Fruit fly (Drosophila melanogaster) whole organism, embryonic: Measurements from ENCODE around the gene CG10584.
A peak's percentile ranks its signal among the peaks of the same experiment; 100 is the strongest.

Source experiments
- CG11560 ChIP-seq: fragments of 200-800 bp; sonication (Bioruptor generic); IDR thresholded peaks from 3 replicates; pipeline ENCODE4 v1.3.6; 2022; ENCODE audit warnings: missing biosample characterization, missing genetic modification characterization
- CG12299 ChIP-seq: fragments of 200-800 bp; sonication (Bioruptor generic); optimal IDR thresholded peaks from 2 replicates; lab custom pipeline; 2018; ENCODE audit warnings: missing biosample characterization, mild to moderate bottlenecking, missing genetic modification characterization
- CG12659 ChIP-seq: fragments of 200-800 bp; sonication (Bioruptor generic); optimal IDR thresholded peaks from 3 replicates; lab custom pipeline; 2017; ENCODE audit warnings: mild to moderate bottlenecking, missing biosample characterization, missing genetic modification reagents, missing genetic modification characterization
- CG14050 ChIP-seq: fragments of 200-800 bp; sonication (Bioruptor generic); IDR thresholded peaks from 3 replicates; pipeline ENCODE4 v1.3.6; 2022; ENCODE audit warnings: missing biosample characterization, missing genetic modification characterization
- CG14710 ChIP-seq: fragments of 200-800 bp; sonication (Bioruptor generic); optimal IDR thresholded peaks from 3 replicates; lab custom pipeline; 2019; ENCODE audit warnings: missing biosample characterization, mild to moderate bottlenecking, missing genetic modification characterization, moderate library complexity
- CG15514 ChIP-seq: fragments of 200-800 bp; sonication (Bioruptor generic); optimal IDR thresholded peaks from 3 replicates; lab custom pipeline; 2017; ENCODE audit warnings: missing biosample characterization, missing genetic modification characterization, mild to moderate bottlenecking, moderate library complexity, missing genetic modification reagents
- CG16863 ChIP-seq: fragments of 200-800 bp; sonication (Bioruptor generic); optimal IDR thresholded peaks from 3 replicates; lab custom pipeline; 2016; ENCODE audit warnings: missing biosample characterization, missing genetic modification characterization
- CG17359 ChIP-seq: fragments of 200-800 bp; sonication (Bioruptor generic); optimal IDR thresholded peaks from 3 replicates; lab custom pipeline; 2018; ENCODE audit warnings: missing biosample characterization, mild to moderate bottlenecking, missing genetic modification characterization, moderate library complexity
- CG18262 ChIP-seq: fragments of 200-800 bp; optimal IDR thresholded peaks from 3 replicates; lab custom pipeline; 2019; ENCODE audit warnings: missing biosample characterization, mild to moderate bottlenecking, missing genetic modification characterization, moderate library complexity
- CG30020 ChIP-seq: fragments of 200-800 bp; optimal IDR thresholded peaks from 2 replicates; lab custom pipeline; 2019; ENCODE audit warnings: missing biosample characterization, mild to moderate bottlenecking, missing genetic modification characterization, moderate library complexity
- CG3163 ChIP-seq: fragments of 200-800 bp; sonication (Bioruptor generic); optimal IDR thresholded peaks from 3 replicates; lab custom pipeline; 2016; ENCODE audit warnings: missing biosample characterization, missing genetic modification characterization
- CG32767 ChIP-seq: fragments of 200-800 bp; sonication (Bioruptor generic); IDR thresholded peaks from 2 replicates; pipeline ENCODE4 v1.3.6; 2022; ENCODE audit warnings: missing biosample characterization, missing genetic modification characterization
- CG4730 ChIP-seq: fragments of 200-800 bp; sonication (Bioruptor generic); IDR thresholded peaks from 2 replicates; pipeline ENCODE4 v1.3.6; 2022; ENCODE audit warnings: missing biosample characterization, missing genetic modification characterization
- CG4820 ChIP-seq: fragments of 200-800 bp; sonication (Bioruptor generic); optimal IDR thresholded peaks from 3 replicates; lab custom pipeline; 2016; ENCODE audit warnings: missing biosample characterization, missing genetic modification characterization
- CG7357 ChIP-seq: fragments of 200-800 bp; sonication (Bioruptor generic); IDR thresholded peaks from 3 replicates; pipeline ENCODE4 v1.3.6; 2022; ENCODE audit warnings: missing biosample characterization, missing genetic modification characterization
- CG7372 ChIP-seq: fragments of 200-800 bp; sonication (Bioruptor generic); IDR thresholded peaks from 2 replicates; pipeline ENCODE4 v1.3.6; 2022; ENCODE audit warnings: missing biosample characterization, missing genetic modification characterization
- CG8281 ChIP-seq: fragments of 200-800 bp; sonication (Bioruptor generic); optimal IDR thresholded peaks from 2 replicates; lab custom pipeline; 2018; ENCODE audit warnings: missing biosample characterization, mild to moderate bottlenecking, missing genetic modification characterization, moderate library complexity
- H2.0 ChIP-seq: fragments of 200-800 bp; sonication (Bioruptor generic); IDR thresholded peaks from 2 replicates; pipeline ENCODE4 v1.3.6; 2022; ENCODE audit warnings: missing biosample characterization, missing genetic modification characterization
- HLH3B ChIP-seq: fragments of 200-800 bp; sonication (Bioruptor generic); IDR thresholded peaks from 2 replicates; pipeline ENCODE4 v1.3.6; 2022; ENCODE audit warnings: missing biosample characterization, missing genetic modification characterization
- HLHmδ ChIP-seq: fragments of 200-800 bp; sonication (Bioruptor generic); optimal IDR thresholded peaks from 2 replicates; lab custom pipeline; 2018; ENCODE audit warnings: missing biosample characterization, mild to moderate bottlenecking, missing genetic modification characterization, moderate library complexity
- Meics ChIP-seq: fragments of 200-800 bp; sonication (Bioruptor generic); optimal IDR thresholded peaks from 2 replicates; lab custom pipeline; 2017; ENCODE audit warnings: missing biosample characterization, mild to moderate bottlenecking, missing genetic modification characterization
- Myb ChIP-seq: fragments of 200-800 bp; sonication (Bioruptor generic); optimal IDR thresholded peaks from 2 replicates; lab custom pipeline; 2016; ENCODE audit warnings: missing biosample characterization, missing genetic modification characterization
- Opbp ChIP-seq: fragments of 200-800 bp; sonication (Bioruptor generic); IDR thresholded peaks from 3 replicates; pipeline ENCODE4 v1.3.6; 2022; ENCODE audit warnings: missing biosample characterization, missing genetic modification characterization; ENCODE audit not compliant: partially characterized antibody
- Ssrp ChIP-seq: fragments of 200-800 bp; sonication (Bioruptor generic); optimal IDR thresholded peaks from 2 replicates; lab custom pipeline; 2018; ENCODE audit warnings: missing biosample characterization, mild to moderate bottlenecking, missing genetic modification characterization, moderate library complexity
- ash1 ChIP-seq: fragments of 200-800 bp; sonication (Bioruptor generic); optimal IDR thresholded peaks from 2 replicates; lab custom pipeline; 2018; ENCODE audit warnings: missing biosample characterization, mild to moderate bottlenecking, missing genetic modification characterization
- bigmax ChIP-seq: fragments of 200-800 bp; sonication (Bioruptor generic); optimal IDR thresholded peaks from 2 replicates; lab custom pipeline; 2018; ENCODE audit warnings: missing biosample characterization, mild to moderate bottlenecking, missing genetic modification characterization
- btn ChIP-seq: fragments of 200-800 bp; sonication (Bioruptor generic); optimal IDR thresholded peaks from 2 replicates; lab custom pipeline; 2016; ENCODE audit warnings: missing biosample characterization, missing genetic modification characterization
- cad ChIP-seq: fragments of >200 bp; optimal IDR thresholded peaks from 2 replicates; lab custom pipeline; 2017; ENCODE audit warnings: missing biosample characterization, missing genetic modification characterization
- da ChIP-seq: fragments of 200-800 bp; sonication (Bioruptor generic); optimal IDR thresholded peaks from 2 replicates; lab custom pipeline; 2016; ENCODE audit warnings: missing biosample characterization, missing genetic modification characterization
- ems ChIP-seq: fragments of 200-800 bp; sonication (Bioruptor generic); optimal IDR thresholded peaks from 3 replicates; lab custom pipeline; 2016; ENCODE audit warnings: missing biosample characterization, missing genetic modification characterization
- fu2 ChIP-seq: fragments of 200-800 bp; sonication (Bioruptor generic); optimal IDR thresholded peaks from 2 replicates; lab custom pipeline; 2016; ENCODE audit warnings: missing biosample characterization, missing genetic modification characterization
- gt ChIP-seq: fragments of 200-800 bp; sonication (Bioruptor generic); IDR thresholded peaks from 2 replicates; pipeline ENCODE4 v1.3.6; 2022; ENCODE audit warnings: missing biosample characterization, missing genetic modification characterization
- hth ChIP-seq: fragments of >200 bp; optimal IDR thresholded peaks from 2 replicates; lab custom pipeline; 2017; ENCODE audit warnings: inconsistent platforms
- insv ChIP-seq, 2 experiments: fragments of 200-800 bp; sonication (Bioruptor generic); optimal IDR thresholded peaks; 3 replicates each; lab custom pipeline; 2016 to 2018; ENCODE audit warnings: missing biosample characterization in 2 of 2, missing genetic modification characterization in 2 of 2
- knrl ChIP-seq: fragments of 200-800 bp; sonication (Bioruptor generic); IDR thresholded peaks from 3 replicates; pipeline ENCODE4 v1.3.6; 2022; ENCODE audit warnings: missing biosample characterization, missing genetic modification characterization; ENCODE audit not compliant: partially characterized antibody
- lmd ChIP-seq: fragments of 200-800 bp; sonication (Bioruptor generic); IDR thresholded peaks from 2 replicates; pipeline ENCODE4 v1.3.6; 2022; ENCODE audit warnings: missing biosample characterization, missing genetic modification characterization
- pfk ChIP-seq: fragments of 200-800 bp; sonication (Bioruptor generic); optimal IDR thresholded peaks from 2 replicates; lab custom pipeline; 2018; ENCODE audit warnings: missing biosample characterization, mild to moderate bottlenecking, missing genetic modification characterization, moderate library complexity
- phol ChIP-seq: fragments of 200-800 bp; sonication (Bioruptor generic); optimal IDR thresholded peaks from 3 replicates; lab custom pipeline; 2018; ENCODE audit warnings: missing biosample characterization, mild to moderate bottlenecking, missing genetic modification characterization, moderate library complexity
- pros ChIP-seq: fragments of 200-800 bp; sonication (Bioruptor generic); optimal IDR thresholded peaks from 3 replicates; lab custom pipeline; 2019; ENCODE audit warnings: missing biosample characterization, mild to moderate bottlenecking, missing genetic modification characterization, moderate library complexity
- psq ChIP-seq: fragments of 200-800 bp; sonication (Bioruptor generic); optimal IDR thresholded peaks from 2 replicates; lab custom pipeline; 2017; ENCODE audit warnings: missing biosample characterization, missing genetic modification characterization
- rib ChIP-seq: fragments of 200-800 bp; sonication (Bioruptor generic); IDR thresholded peaks from 2 replicates; pipeline ENCODE4 v1.3.6; 2022; ENCODE audit warnings: missing biosample characterization, missing genetic modification characterization
- run ChIP-seq: fragments of 200-800 bp; sonication (Bioruptor generic); optimal IDR thresholded peaks from 3 replicates; lab custom pipeline; 2018; ENCODE audit warnings: missing biosample characterization, mild to moderate bottlenecking, missing genetic modification characterization
- sqz ChIP-seq: fragments of 200-800 bp; sonication (Bioruptor generic); optimal IDR thresholded peaks from 3 replicates; lab custom pipeline; 2018; ENCODE audit warnings: missing biosample characterization, mild to moderate bottlenecking, missing genetic modification characterization
- toy ChIP-seq: fragments of 200-800 bp; sonication (Bioruptor generic); IDR thresholded peaks from 2 replicates; pipeline ENCODE4 v1.3.6; 2022; ENCODE audit warnings: missing biosample characterization, missing genetic modification characterization
- trh ChIP-seq: fragments of 200-800 bp; sonication (Bioruptor generic); optimal IDR thresholded peaks from 2 replicates; lab custom pipeline; 2016; ENCODE audit warnings: missing biosample characterization, missing genetic modification characterization
- ttk ChIP-seq: fragments of 200-800 bp; sonication (Bioruptor generic); IDR thresholded peaks from 2 replicates; pipeline ENCODE4 v2.1.2; 2022; ENCODE audit warnings: missing biosample characterization, missing genetic modification characterization
- tup ChIP-seq: fragments of 200-800 bp; sonication (Bioruptor generic); optimal IDR thresholded peaks from 2 replicates; lab custom pipeline; 2016; ENCODE audit warnings: missing biosample characterization, mild to moderate bottlenecking, missing genetic modification characterization, moderate library complexity
- unc-4 ChIP-seq: fragments of 200-800 bp; sonication (Bioruptor generic); IDR thresholded peaks from 2 replicates; pipeline ENCODE4 v1.3.6; 2022; ENCODE audit warnings: missing biosample characterization, missing genetic modification characterization; ENCODE audit not compliant: partially characterized antibody
- wek ChIP-seq: fragments of 200-800 bp; sonication (Bioruptor generic); optimal IDR thresholded peaks from 3 replicates; lab custom pipeline; 2018; ENCODE audit warnings: missing biosample characterization, mild to moderate bottlenecking, missing genetic modification characterization, moderate library complexity
- yki ChIP-seq: fragments of >200 bp; optimal IDR thresholded peaks from 3 replicates; lab custom pipeline; 2018
- z ChIP-seq: fragments of 200-800 bp; sonication (Bioruptor generic); IDR thresholded peaks from 3 replicates; pipeline ENCODE4 v1.3.6; 2022; ENCODE audit warnings: missing biosample characterization, missing genetic modification characterization
- zfh1 ChIP-seq: fragments of 200-800 bp; sonication (Bioruptor generic); IDR thresholded peaks from 3 replicates; pipeline ENCODE4 v1.3.6; 2022; ENCODE audit warnings: missing biosample characterization, missing genetic modification characterization

Gene CG10584

dm6 chr3L:21067553-21068157 lies 36.5 kb upstream of the CG10584 start (continued):
- TF ChIP-seq zfh1 (GFP tag; lab: Robert Waterston, UW) = no peak
- TF ChIP-seq z (GFP tag; lab: Robert Waterston, UW) = no peak
- no peak for TF ChIP-seq CG7372 (GFP tag; lab: Robert Waterston, UW)
- TF ChIP-seq CG3163 (GFP tag; lab: Kevin White, UChicago) = no peak
- no peak for TF ChIP-seq gt (GFP tag; lab: Robert Waterston, UW)
- TF ChIP-seq ttk (GFP tag; lab: Robert Waterston, UW) = no peak
- no peak for TF ChIP-seq CG12299 (tag; lab: Kevin White, UChicago)
- no peak for TF ChIP-seq CG4730
- TF ChIP-seq HLH3B (GFP tag; lab: Robert Waterston, UW) = no peak
- TF ChIP-seq CG17359 (tag; lab: Kevin White, UChicago) = no peak
- no peak for TF ChIP-seq tup (GFP tag; lab: Kevin White, UChicago)
- no peak for TF ChIP-seq trh (GFP tag; lab: Kevin White, UChicago)
- TF ChIP-seq CG7357 (GFP tag; lab: Robert Waterston, UW) = no peak
- no peak for TF ChIP-seq CG12659 (GFP tag; lab: Kevin White, UChicago)
- TF ChIP-seq run = no peak
- TF ChIP-seq CG18262 (tag; lab: Kevin White, UChicago) = no peak
- TF ChIP-seq Meics (GFP tag; lab: Kevin White, UChicago) = no peak
- no peak for TF ChIP-seq CG15514
- TF ChIP-seq toy (GFP tag; lab: Robert Waterston, UW) = no peak
- no peak for TF ChIP-seq CG30020 (tag; lab: Kevin White, UChicago)
- no peak for TF ChIP-seq CG11560 (tag; lab: Robert Waterston, UW)
- TF ChIP-seq CG8281 (tag; lab: Kevin White, UChicago) = no peak
- no peak for TF ChIP-seq psq (GFP tag; lab: Kevin White, UChicago)
- no peak for TF ChIP-seq CG16863 (GFP tag; lab: Kevin White, UChicago)
- TF ChIP-seq yki (lab: Kevin White, UChicago) = no peak
- TF ChIP-seq sqz (GFP tag; lab: Kevin White, UChicago) = no peak
- no peak for TF ChIP-seq bigmax (GFP tag; lab: Kevin White, UChicago)
- peak in 1 of 2 experiments; percentile 1 for TF ChIP-seq insv (GFP tag; optimal IDR thresholded peaks at IDR 0.05; lab: Kevin White, UChicago)
- no peak for TF ChIP-seq fu2 (GFP tag; lab: Kevin White, UChicago)
- no peak for TF ChIP-seq CG14710 (tag; lab: Kevin White, UChicago)
- TF ChIP-seq lmd = no peak
- TF ChIP-seq pros = peak; percentile 90
- TF ChIP-seq knrl = no peak
- no peak for TF ChIP-seq da (GFP tag; lab: Kevin White, UChicago)
- no peak for TF ChIP-seq hth (lab: Kevin White, UChicago)
- no peak for TF ChIP-seq cad (GFP tag; lab: Kevin White, UChicago)
- peak; percentile 68 for TF ChIP-seq HLHmδ (GFP tag; lab: Kevin White, UChicago)
- no peak for TF ChIP-seq CG14050 (GFP tag; lab: Robert Waterston, UW)
- no peak for TF ChIP-seq unc-4 (GFP tag; lab: Robert Waterston, UW)
- no peak for TF ChIP-seq H2.0
- TF ChIP-seq Myb (GFP tag; lab: Kevin White, UChicago) = no peak
- TF ChIP-seq CG32767 = peak; percentile 26; the same call in 1 of the 2 replicates
- no peak for TF ChIP-seq pfk (GFP tag; lab: Kevin White, UChicago)
- 0 out of 3 replicates have a peak, but pooled peaks have one; percentile 53 for TF ChIP-seq Opbp (GFP tag; lab: Robert Waterston, UW)
- TF ChIP-seq Ssrp (tag; lab: Kevin White, UChicago) = no peak
- TF ChIP-seq CG4820 (GFP tag; lab: Kevin White, UChicago) = no peak
- TF ChIP-seq rib = peak; percentile 49; the same call in 1 of the 2 replicates
- TF ChIP-seq phol = no peak
- no peak for TF ChIP-seq btn (GFP tag; lab: Kevin White, UChicago)
- peak; percentile 18 for TF ChIP-seq wek
- no peak for TF ChIP-seq ash1 (GFP tag; lab: Kevin White, UChicago)
- TF ChIP-seq ems (GFP tag; lab: Kevin White, UChicago) = no peak
